Fruit fly (Drosophila melanogaster): Measurements from ENCODE around the gene Tie.

Gene Tie

dm6 chr3L:4532841-4533619 lies 1.1 kb upstream of the Tie start, which contains the start of gene CG11353 (continued):
- peak; percentile 37; the same call in 1 of the 2 replicates for TF ChIP-seq Adf1 (GFP tag; IDR thresholded peaks at IDR 0.05)
- TF ChIP-seq CG34422 (GFP tag; IDR thresholded peaks at IDR 0.05) = 0 out of 3 replicates have a peak, but pooled peaks have one; percentile 14
- TF ChIP-seq CG13287 (GFP tag; IDR thresholded peaks at IDR 0.05; ENCODE audit: partially characterized antibody) = no peak
- no peak for TF ChIP-seq CG7745 (tag; optimal IDR thresholded peaks at IDR 0.05)
- no peak for TF ChIP-seq Pdp1 (GFP tag; optimal IDR thresholded peaks at IDR 0.05)
- TF ChIP-seq Lim3 (GFP tag; IDR thresholded peaks at IDR 0.05) = no peak
- TF ChIP-seq CG17612 (GFP tag; IDR thresholded peaks at IDR 0.05) = no peak
- TF ChIP-seq CG2875 (GFP tag; optimal IDR thresholded peaks at IDR 0.05) = no peak
- TF ChIP-seq fd64A (GFP tag; optimal IDR thresholded peaks at IDR 0.05) = no peak
- no peak for TF ChIP-seq pb (GFP tag; optimal IDR thresholded peaks at IDR 0.05)
- TF ChIP-seq grn (GFP tag; optimal IDR thresholded peaks at IDR 0.05) = no peak
- TF ChIP-seq Ssrp (tag; optimal IDR thresholded peaks at IDR 0.05) = no peak
- no peak for TF ChIP-seq CG16779 (GFP tag; IDR thresholded peaks at IDR 0.05)
- TF ChIP-seq Gsc (GFP tag; IDR thresholded peaks at IDR 0.05) = no peak
- no peak for TF ChIP-seq CG1792 (GFP tag; optimal IDR thresholded peaks at IDR 0.05)
- no peak for TF ChIP-seq CG10431 (GFP tag; optimal IDR thresholded peaks at IDR 0.05)
- no peak for TF ChIP-seq wor (GFP tag; IDR thresholded peaks at IDR 0.05)
- TF ChIP-seq CG18262 (tag; optimal IDR thresholded peaks at IDR 0.05) = no peak
- TF ChIP-seq CG5245 (GFP tag; optimal IDR thresholded peaks at IDR 0.05) = no peak
- TF ChIP-seq CG12299 (tag; optimal IDR thresholded peaks at IDR 0.05) = no peak
- TF ChIP-seq HHEX (GFP tag; optimal IDR thresholded peaks at IDR 0.05) = no peak
- TF ChIP-seq chinmo (GFP tag; IDR thresholded peaks at IDR 0.05; ENCODE audit: partially characterized antibody) = 0 out of 4 replicates have a peak, but pooled peaks have one; percentile 13
- TF ChIP-seq Awh (GFP tag; IDR thresholded peaks at IDR 0.05) = no peak
- no peak; the same call in 2 of the 3 replicates for TF ChIP-seq so (GFP tag; IDR thresholded peaks at IDR 0.05)
- no peak for TF ChIP-seq CG1603 (tag; optimal IDR thresholded peaks at IDR 0.05)
- no peak for TF ChIP-seq Dp (GFP tag; optimal IDR thresholded peaks at IDR 0.05)
- no peak for TF ChIP-seq Bdp1 (GFP tag; optimal IDR thresholded peaks at IDR 0.05)
- no peak for TF ChIP-seq CG6791 (GFP tag; IDR thresholded peaks at IDR 0.05; ENCODE audit: partially characterized antibody)
- TF ChIP-seq Med (GFP tag) = no peak
- TF ChIP-seq ci (GFP tag; IDR thresholded peaks at IDR 0.05) = 0 out of 3 replicates have a peak, but pooled peaks have one; percentile 23
- TF ChIP-seq Doc3 (GFP tag; IDR thresholded peaks at IDR 0.05; ENCODE audit: partially characterized antibody) = no peak
- TF ChIP-seq Deaf1 (tag; optimal IDR thresholded peaks at IDR 0.05) = peak; percentile 80
- no peak for TF ChIP-seq Ets65A (GFP tag)
- TF ChIP-seq CG13775 (GFP tag; optimal IDR thresholded peaks at IDR 0.05) = no peak
- TF ChIP-seq oc (tag; optimal IDR thresholded peaks at IDR 0.05) = peak; percentile 15
- no peak for TF ChIP-seq CG11723 (GFP tag; optimal IDR thresholded peaks at IDR 0.05)
- TF ChIP-seq Hmx (GFP tag; optimal IDR thresholded peaks at IDR 0.05) = no peak

dm6 chr3L:4521809-4522208 lies 10.1 kb downstream of the Tie start:
- peak; percentile 27 for TF ChIP-seq Bteb2 (GFP tag; optimal IDR thresholded peaks at IDR 0.05)
- peak; percentile 10 for TF ChIP-seq Fer2 (tag; optimal IDR thresholded peaks at IDR 0.05)
- peak; percentile 92 for TF ChIP-seq sens (GFP tag)
- peak; percentile 40 for TF ChIP-seq luna (GFP tag; optimal IDR thresholded peaks at IDR 0.05)
- TF ChIP-seq so (GFP tag; IDR thresholded peaks at IDR 0.05) = peak; percentile 22; the same call in 1 of the 3 replicates
- 0 out of 2 replicates have a peak, but pooled peaks have one; percentile 8 for TF ChIP-seq CG7372 (GFP tag; IDR thresholded peaks at IDR 0.05)
- peak; percentile 23 for TF ChIP-seq Max (GFP tag; optimal IDR thresholded peaks at IDR 0.05)
- TF ChIP-seq Camta (GFP tag; optimal IDR thresholded peaks at IDR 0.05) = peak; percentile 58
- peak; percentile 39; the same call in 1 of the 2 replicates for TF ChIP-seq NFAT (GFP tag; IDR thresholded peaks at IDR 0.05)
- peak; percentile 41; the same call in 1 of the 2 replicates for TF ChIP-seq CG14014 (GFP tag; IDR thresholded peaks at IDR 0.05)
- peak; percentile 47 for TF ChIP-seq CG4854 (GFP tag; optimal IDR thresholded peaks at IDR 0.05)
- TF ChIP-seq org-1 (GFP tag; optimal IDR thresholded peaks at IDR 0.05) = peak; percentile 20
- no peak; the same call in 1 of the 2 replicates for TF ChIP-seq HLH3B (GFP tag; IDR thresholded peaks at IDR 0.05)
- no peak for TF ChIP-seq CTCF (GFP tag; optimal IDR thresholded peaks at IDR 0.05)
- TF ChIP-seq CG17328 (GFP tag; IDR thresholded peaks at IDR 0.05) = 0 out of 2 replicates have a peak, but pooled peaks have one; percentile 16
- peak; percentile 64 for TF ChIP-seq Hmr (GFP tag; optimal IDR thresholded peaks at IDR 0.05)

Measured in whole organism, embryonic.